Worm (Caenorhabditis elegans): ENCODE data around the gene rfc-3.
A peak's percentile ranks its signal among the peaks of the same experiment; 100 is the strongest.

Gene rfc-3

ce11 chrIV:13090967-13091366 is 4.6 kb upstream of the rfc-3 start, which contains the start of gene col-132:
Gene col-132, minus strand, starts transcription at chrIV:13091067.
- TF ChIP-seq elt-2 (tag; optimal IDR thresholded peaks at IDR 0.05) (no peak), sox-2 (GFP tag; IDR thresholded peaks at IDR 0.05) (no peak), odd-2 (tag; optimal IDR thresholded peaks at IDR 0.05) (no peak), pat-9 (tag; optimal IDR thresholded peaks at IDR 0.05) (no peak), hlh-13 (GFP tag; optimal IDR thresholded peaks at IDR 0.05) (no peak), pha-2 (tag; optimal IDR thresholded peaks at IDR 0.05) (no peak), fax-1 (tag; optimal IDR thresholded peaks at IDR 0.05) (no peak), T23F11.4 (GFP tag; optimal IDR thresholded peaks at IDR 0.05) (no peak), ceh-18 (tag; optimal IDR thresholded peaks at IDR 0.05) (no peak), rnt-1 (tag; optimal IDR thresholded peaks at IDR 0.05) (no peak), ceh-24 (tag; optimal IDR thresholded peaks at IDR 0.05) (no peak), ama-1 (optimal IDR thresholded peaks at IDR 0.05) (no peak), ceh-22 (tag; optimal IDR thresholded peaks at IDR 0.05) (no peak), F13H6.1 (tag; optimal IDR thresholded peaks at IDR 0.05) (no peak), unc-3 (GFP tag; conservative IDR thresholded peaks at IDR 0.05) (no peak), unc-3 (tag; optimal IDR thresholded peaks at IDR 0.05) (no peak), ztf-16 (tag; optimal IDR thresholded peaks at IDR 0.05) (no peak)

DNA sequence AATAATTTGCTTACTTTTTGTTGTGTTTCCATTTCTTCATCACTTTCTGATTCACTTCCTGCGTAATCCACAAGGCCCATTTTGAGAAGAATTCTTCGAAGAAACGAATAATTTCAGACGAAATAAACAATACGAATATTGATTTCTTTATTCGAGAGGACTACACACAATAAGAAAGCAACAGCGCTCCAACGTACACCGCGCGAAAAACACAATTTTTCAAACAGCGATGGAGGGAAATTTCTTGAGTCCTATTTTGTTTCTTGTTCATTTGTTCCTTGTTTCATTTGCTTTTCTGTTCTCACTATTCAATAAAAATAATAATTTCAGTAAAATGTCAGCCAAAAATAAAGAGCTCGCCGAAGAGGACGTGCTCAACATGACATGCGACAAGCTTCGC is 1.9 kb upstream of the rfc-3 start, which contains the start of the genes prcc-1 and C39E9.12:
Gene prcc-1, minus strand, starts transcription at position 119 of the 400 bp plus-strand sequence.
Gene C39E9.12, plus strand, starts transcription at position 331 of the 400 bp plus-strand sequence.
- TF ChIP-seq ceh-18 (tag; optimal IDR thresholded peaks at IDR 0.05) (peak; percentile 1), ceh-48 (tag; optimal IDR thresholded peaks at IDR 0.05) (peak; percentile 65), fax-1 (tag; optimal IDR thresholded peaks at IDR 0.05) (peak; percentile 22), nfya-1 (tag; optimal IDR thresholded peaks at IDR 0.05) (peak; percentile 61), unc-42 (tag; optimal IDR thresholded peaks at IDR 0.05) (peak; percentile 43), hlh-15 (tag; optimal IDR thresholded peaks at IDR 0.05) (no peak), ceh-30 (tag; optimal IDR thresholded peaks at IDR 0.05) (no peak), ama-1 (optimal IDR thresholded peaks at IDR 0.05) (no peak), ceh-31 (tag; optimal IDR thresholded peaks at IDR 0.05) (peak; percentile 33), ceh-9 (tag; optimal IDR thresholded peaks at IDR 0.05) (no peak)

- no peak for TF ChIP-seq elt-4 (tag; optimal IDR thresholded peaks at IDR 0.05)
- TF ChIP-seq ceh-6 (GFP tag; optimal IDR thresholded peaks at IDR 0.05): no peak
- TF ChIP-seq ceh-45 (GFP tag; IDR thresholded peaks at IDR 0.05): no peak
- TF ChIP-seq odd-2 (tag; optimal IDR thresholded peaks at IDR 0.05): no peak
- TF ChIP-seq dve-1 (tag; optimal IDR thresholded peaks at IDR 0.05): no peak
- no peak for TF ChIP-seq ceh-19 (GFP tag; optimal IDR thresholded peaks at IDR 0.05)
- no peak for TF ChIP-seq nfya-1 (tag; optimal IDR thresholded peaks at IDR 0.05)
- TF ChIP-seq pat-9 (tag; optimal IDR thresholded peaks at IDR 0.05): no peak
- no peak for TF ChIP-seq lin-11 (tag; optimal IDR thresholded peaks at IDR 0.05)
- no peak for TF ChIP-seq ztf-16 (tag; optimal IDR thresholded peaks at IDR 0.05)
- no peak for TF ChIP-seq unc-55 (GFP tag; optimal IDR thresholded peaks at IDR 0.05)
- TF ChIP-seq nhr-232 (tag; optimal IDR thresholded peaks at IDR 0.05): no peak
- TF ChIP-seq pros-1 (tag; optimal IDR thresholded peaks at IDR 0.05): no peak
- TF ChIP-seq ceh-14 (tag; optimal IDR thresholded peaks at IDR 0.05): no peak
Observed at ce11 chrIV:13096778-13097177, 1.2 kb downstream of the rfc-3 start.

DNA sequence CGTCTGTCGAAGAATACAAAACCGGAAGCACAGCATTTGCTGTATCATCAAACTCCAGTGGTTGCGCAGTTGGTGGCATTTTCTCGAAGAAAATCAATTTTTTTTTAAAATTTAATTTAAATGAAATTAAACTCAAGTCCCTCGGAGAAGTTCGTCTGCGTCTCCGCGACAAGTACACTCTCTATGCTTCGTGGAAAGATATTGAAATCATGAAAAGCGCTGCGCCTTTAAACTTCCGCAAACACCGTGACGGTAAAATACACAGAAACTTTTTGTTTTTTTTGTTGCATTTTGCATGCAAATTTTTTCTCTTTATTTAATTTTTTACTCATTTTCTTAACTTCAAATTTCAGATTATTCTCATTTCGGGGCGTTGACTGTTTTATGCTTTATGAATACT is 3.1 kb downstream of the rfc-3 start, which contains the start of the genes dli-1, tin-9.2 and exos-4.1:
Gene dli-1, minus strand, starts transcription at position 141 of the 400 bp plus-strand sequence.
Gene tin-9.2, plus strand, starts transcription at position 344 of the 400 bp plus-strand sequence.
Gene exos-4.1, plus strand, starts transcription at position 348 of the 400 bp plus-strand sequence.
- TF ChIP-seq rnt-1 (tag; optimal IDR thresholded peaks at IDR 0.05) (peak; percentile 2), ceh-14 (tag; optimal IDR thresholded peaks at IDR 0.05) (peak; percentile 57), nfya-1 (tag; optimal IDR thresholded peaks at IDR 0.05) (peak; percentile 47), ceh-34 (tag; optimal IDR thresholded peaks at IDR 0.05) (peak; percentile 9), ceh-31 (tag; optimal IDR thresholded peaks at IDR 0.05) (peak; percentile 21), fax-1 (tag; optimal IDR thresholded peaks at IDR 0.05) (peak; percentile 0), mec-3 (tag; optimal IDR thresholded peaks at IDR 0.05; ENCODE audit: borderline replicate concordance) (no peak), unc-42 (tag; optimal IDR thresholded peaks at IDR 0.05) (peak; percentile 95), tbx-2 (tag; optimal IDR thresholded peaks at IDR 0.05) (peak; percentile 35), pqm-1 (tag; optimal IDR thresholded peaks at IDR 0.05) (no peak), dmd-4 (tag; optimal IDR thresholded peaks at IDR 0.05; ENCODE audit: borderline replicate concordance) (no peak)
